Worm (Caenorhabditis elegans) whole organism, L4 larva: ENCODE data around the gene dhcr-7.

Experiments
- D1046.2 ChIP-seq: fragments of 200-800 bp; sonication (Bioruptor generic); IDR thresholded peaks from 2 replicates; pipeline ENCODE4 v1.3.6; 2022; ENCODE audit warnings: missing genetic modification characterization, missing compliant biosample characterization
- F44E2.7 ChIP-seq: fragments of 200-800 bp; sonication (Bioruptor generic); IDR thresholded peaks from 2 replicates; pipeline ENCODE4 v2.1.2; 2022; ENCODE audit warnings: missing genetic modification characterization, missing compliant biosample characterization
- F49E8.2 ChIP-seq: sonication (generic microtip); optimal IDR thresholded peaks from 2 replicates; lab custom pipeline; 2016; ENCODE audit warnings: missing compliant biosample characterization, mild to moderate bottlenecking, missing genetic modification characterization, borderline replicate concordance
- T20F7.1 ChIP-seq: fragments of 200-800 bp; sonication (Bioruptor generic); optimal IDR thresholded peaks from 2 replicates; lab custom pipeline; 2018; ENCODE audit warnings: mild to moderate bottlenecking, missing genetic modification characterization, missing compliant biosample characterization
- T26A8.4 ChIP-seq: fragments of 200-800 bp; sonication (Bioruptor generic); IDR thresholded peaks from 2 replicates; pipeline ENCODE4 v1.3.6; 2022; ENCODE audit warnings: missing genetic modification characterization, missing compliant biosample characterization
- Y48G9A.11 ChIP-seq: fragments of 200-800 bp; sonication (Bioruptor generic); IDR thresholded peaks from 2 replicates; pipeline ENCODE4 v1.3.6; 2022; ENCODE audit warnings: missing genetic modification reagents, missing genetic modification characterization, missing compliant biosample characterization
- Y75B8A.6 ChIP-seq: fragments of 200-800 bp; sonication (Bioruptor generic); IDR thresholded peaks from 2 replicates; pipeline ENCODE4 v1.3.6; 2022; ENCODE audit warnings: missing genetic modification reagents, missing genetic modification characterization, missing compliant biosample characterization
- aha-1 ChIP-seq: fragments of 150-350 bp; peaks from one replicate; lab custom pipeline; 2014; ENCODE audit warnings: missing biosample characterization, missing genetic modification characterization
- arid-1 ChIP-seq: fragments of 200-800 bp; sonication (Bioruptor generic); conservative IDR thresholded peaks from 2 replicates; pipeline ENCODE4 v1.3.6; 2022; ENCODE audit warnings: missing genetic modification reagents, missing genetic modification characterization, missing compliant biosample characterization
- ceh-20 ChIP-seq: fragments of 200-800 bp; sonication (Bioruptor generic); IDR thresholded peaks from 2 replicates; pipeline ENCODE4 v1.3.6; 2022; ENCODE audit warnings: missing genetic modification reagents, missing genetic modification characterization, missing compliant biosample characterization
- ceh-28 ChIP-seq: fragments of 150-350 bp; optimal IDR thresholded peaks from 2 replicates; lab custom pipeline; 2014; ENCODE audit warnings: missing biosample characterization, missing genetic modification reagents, missing genetic modification characterization
- ctbp-1 ChIP-seq: fragments of 200-800 bp; sonication (Bioruptor generic); IDR thresholded peaks from 2 replicates; pipeline ENCODE4 v1.3.6; 2022; ENCODE audit warnings: missing genetic modification reagents, missing genetic modification characterization, missing compliant biosample characterization
- daf-16 ChIP-seq, 3 experiments: sonication (generic microtip); optimal IDR thresholded peaks; 2 replicates each; lab custom pipeline; 2016 to 2017; ENCODE audit warnings: missing genetic modification characterization in 3 of 3, missing genetic modification reagents in 3 of 3, mild to moderate bottlenecking in 2 of 3, missing compliant biosample characterization in 2 of 3, missing biosample characterization in 1 of 3, moderate library complexity in 1 of 3
- dmd-6 ChIP-seq: fragments of 200-800 bp; sonication (Bioruptor generic); IDR thresholded peaks from 2 replicates; pipeline ENCODE4 v1.3.6; 2022; ENCODE audit warnings: missing genetic modification reagents, missing genetic modification characterization, missing compliant biosample characterization
- dmd-8 ChIP-seq: fragments of 200-800 bp; sonication (Bioruptor generic); IDR thresholded peaks from 2 replicates; pipeline ENCODE4 v1.3.6; 2022; ENCODE audit warnings: missing genetic modification characterization, missing compliant biosample characterization
- dpl-1 ChIP-seq: fragments of 150-350 bp; optimal IDR thresholded peaks from 2 replicates; lab custom pipeline; 2014; ENCODE audit warnings: missing biosample characterization, missing genetic modification reagents, missing genetic modification characterization
- dve-1 ChIP-seq: sonication (generic microtip); optimal IDR thresholded peaks from 2 replicates; lab custom pipeline; 2017; ENCODE audit warnings: antibody characterized with exemption, mild to moderate bottlenecking, missing genetic modification characterization, missing compliant biosample characterization; ENCODE audit not compliant: insufficient read depth
- gei-8 ChIP-seq: fragments of 200-800 bp; sonication (Bioruptor generic); optimal IDR thresholded peaks from 2 replicates; lab custom pipeline; 2018; ENCODE audit warnings: mild to moderate bottlenecking, missing genetic modification characterization, missing compliant biosample characterization
- hlh-11 ChIP-seq: fragments of 200-800 bp; sonication (Bioruptor generic); optimal IDR thresholded peaks from 2 replicates; lab custom pipeline; 2018; ENCODE audit warnings: mild to moderate bottlenecking, missing genetic modification characterization, missing compliant biosample characterization
- lin-38 ChIP-seq: fragments of 200-800 bp; sonication (Bioruptor generic); IDR thresholded peaks from 2 replicates; pipeline ENCODE4 v1.3.6; 2022; ENCODE audit warnings: missing genetic modification reagents, missing genetic modification characterization, missing compliant biosample characterization
- madf-5 ChIP-seq, 2 experiments: fragments of 200-800 bp; sonication (Bioruptor generic); IDR thresholded peaks; 2 replicates each; pipeline ENCODE4 v1.3.6; 2022; ENCODE audit warnings: missing compliant biosample characterization in 2 of 2, missing genetic modification characterization in 2 of 2
- madf-9 ChIP-seq: fragments of 200-800 bp; sonication (Bioruptor generic); conservative IDR thresholded peaks from 2 replicates; pipeline ENCODE4 v1.3.6; 2022; ENCODE audit warnings: missing genetic modification reagents, missing genetic modification characterization, missing compliant biosample characterization
- mdl-1 ChIP-seq, 2 experiments: fragments of 150-350 bp in 1 of 2; sonication (generic microtip) in 1 of 2; optimal IDR thresholded peaks; 2 replicates each; lab custom pipeline; 2014 to 2017; ENCODE audit warnings: missing biosample characterization in 2 of 2, missing genetic modification characterization in 2 of 2
- mdt-29 ChIP-seq: fragments of 200-800 bp; sonication (Bioruptor generic); IDR thresholded peaks from 2 replicates; pipeline ENCODE4 v1.3.6; 2022; ENCODE audit warnings: missing genetic modification reagents, missing genetic modification characterization, missing compliant biosample characterization
- mxl-2 ChIP-seq: fragments of 200-800 bp; sonication (Bioruptor generic); conservative IDR thresholded peaks from 2 replicates; pipeline ENCODE4 v1.3.6; 2022; ENCODE audit warnings: missing genetic modification reagents, missing genetic modification characterization, missing compliant biosample characterization
- nhr-102 ChIP-seq: sonication (generic microtip); optimal IDR thresholded peaks from 2 replicates; lab custom pipeline; 2016; ENCODE audit warnings: mild to moderate bottlenecking, missing genetic modification characterization, moderate library complexity, missing compliant biosample characterization
- nhr-237 ChIP-seq: sonication (generic microtip); optimal IDR thresholded peaks from 2 replicates; lab custom pipeline; 2017; ENCODE audit warnings: missing biosample characterization, missing genetic modification characterization
- nhr-28 ChIP-seq: fragments of 150-350 bp; optimal IDR thresholded peaks from 2 replicates; lab custom pipeline; 2014; ENCODE audit warnings: missing biosample characterization, missing genetic modification characterization
- nhr-48 ChIP-seq: sonication (generic microtip); optimal IDR thresholded peaks from 2 replicates; lab custom pipeline; 2016; ENCODE audit warnings: mild to moderate bottlenecking, missing genetic modification characterization, missing compliant biosample characterization
- nhr-77 ChIP-seq: fragments of 150-350 bp; optimal IDR thresholded peaks from 2 replicates; lab custom pipeline; 2014; ENCODE audit warnings: missing biosample characterization, missing genetic modification characterization
- pqm-1 ChIP-seq: sonication (generic microtip); optimal IDR thresholded peaks from 2 replicates; lab custom pipeline; 2017; ENCODE audit warnings: missing biosample characterization, missing genetic modification characterization
- rbr-2 ChIP-seq: sonication (generic microtip); optimal IDR thresholded peaks from 2 replicates; lab custom pipeline; 2016; ENCODE audit warnings: missing genotype, missing genetic modification characterization, missing compliant biosample characterization
- saeg-2 ChIP-seq: fragments of 200-800 bp; sonication (Bioruptor generic); IDR thresholded peaks from 2 replicates; pipeline ENCODE4 v1.3.6; 2022; ENCODE audit warnings: missing genetic modification reagents, missing genetic modification characterization, missing compliant biosample characterization
- tra-1 ChIP-seq: fragments of 200-800 bp; sonication (Bioruptor generic); IDR thresholded peaks from 2 replicates; pipeline ENCODE4 v1.3.6; 2022; ENCODE audit warnings: missing genetic modification reagents, missing genetic modification characterization, missing compliant biosample characterization
- unc-62 ChIP-seq, 3 experiments: fragments of 150-350 bp in 1 of 3; sonication (generic microtip); optimal IDR thresholded peaks in 2 of 3; peaks in 1 of 3; 1 replicate in 1 of 3; 2 replicates in 2 of 3; lab custom pipeline; 2014 to 2017; ENCODE audit warnings: missing biosample characterization in 3 of 3, missing genetic modification characterization in 3 of 3, missing genetic modification reagents in 3 of 3, missing genotype in 1 of 3
- zfp-3 ChIP-seq: fragments of 200-800 bp; sonication (Bioruptor generic); conservative IDR thresholded peaks from 2 replicates; pipeline ENCODE4 v1.3.6; 2022; ENCODE audit warnings: missing genetic modification reagents, missing genetic modification characterization, missing compliant biosample characterization
- zip-2 ChIP-seq: fragments of 150-350 bp; optimal IDR thresholded peaks from 2 replicates; lab custom pipeline; 2014; ENCODE audit warnings: missing biosample characterization, missing genetic modification characterization
- ztf-7 ChIP-seq: fragments of 150-350 bp; optimal IDR thresholded peaks from 2 replicates; lab custom pipeline; 2014; ENCODE audit warnings: missing biosample characterization, missing genetic modification characterization

Gene dhcr-7

DNA sequence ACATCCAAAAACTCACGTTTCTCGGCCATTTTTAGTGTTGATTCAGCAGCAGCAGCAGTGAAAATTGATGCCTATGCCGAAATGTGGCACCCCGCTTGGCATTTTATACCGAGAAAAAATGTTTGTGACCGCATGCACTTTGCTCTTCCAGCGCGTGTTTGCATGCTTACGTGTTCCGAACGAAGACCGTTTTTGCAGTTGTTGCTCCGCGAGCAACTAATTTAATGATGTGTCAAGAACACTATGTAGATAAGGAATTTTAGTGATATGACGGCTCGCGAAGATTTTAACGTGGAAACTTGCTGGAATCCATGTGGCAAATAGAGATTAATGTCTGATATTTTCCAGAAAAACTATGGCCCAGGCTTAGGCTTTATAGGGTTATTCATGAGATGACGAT, 13.8 kb upstream of the dhcr-7 start, which contains the start of gene dct-16 (continued):
- peak; percentile 26 for TF ChIP-seq gei-8
- no peak for TF ChIP-seq T20F7.1
- no peak for TF ChIP-seq dpl-1
- no peak for TF ChIP-seq rbr-2 (tag; lab: Kevin White, UChicago)
- TF ChIP-seq nhr-77 (tag; lab: Kevin White, UChicago) = no peak
- peak; percentile 63 for TF ChIP-seq nhr-28 (tag; lab: Kevin White, UChicago)
- no peak for TF ChIP-seq zip-2 (tag; lab: Kevin White, UChicago)

DNA sequence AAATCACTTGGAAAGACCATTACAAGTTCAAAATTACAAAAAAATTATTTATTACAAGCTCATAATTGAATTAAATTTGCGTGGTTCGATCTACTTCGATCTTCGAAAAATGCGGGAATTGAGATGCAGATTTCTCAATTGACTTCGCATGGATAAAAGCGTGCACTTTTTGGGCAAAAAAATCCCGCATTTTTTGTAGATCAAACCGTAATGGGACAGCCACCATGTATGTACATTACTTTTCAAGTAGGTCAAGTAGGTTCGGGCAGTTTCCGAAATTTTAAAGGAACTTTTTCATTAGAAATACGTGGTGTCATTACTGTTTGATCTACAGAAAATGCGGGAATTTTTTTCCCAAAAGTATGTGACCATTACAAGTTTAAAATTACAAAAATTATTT, 12.4 kb upstream of the dhcr-7 start:
- TF ChIP-seq ceh-20 (GFP tag; lab: Robert Waterston, UW) = 0 out of 2 replicates have a peak, but pooled peaks have one; percentile 45
- peak; percentile 30; the same call in 1 of the 2 replicates for TF ChIP-seq Y75B8A.6 (GFP tag; lab: Robert Waterston, UW)
- TF ChIP-seq ztf-7 = no peak
- TF ChIP-seq ceh-28 = no peak
- peak; percentile 19 for TF ChIP-seq aha-1
- TF ChIP-seq pqm-1 (tag; lab: Kevin White, UChicago) = peak; percentile 30
- TF ChIP-seq T20F7.1 = peak; percentile 40
- TF ChIP-seq tra-1 = peak; percentile 25; the same call in 1 of the 2 replicates
- no peak for TF ChIP-seq nhr-28 (tag; lab: Kevin White, UChicago)
- peak; percentile 28 for TF ChIP-seq hlh-11 (tag; lab: Kevin White, UChicago)
- 0 out of 2 replicates have a peak, but pooled peaks have one; percentile 9 for TF ChIP-seq madf-9 (GFP tag; lab: Robert Waterston, UW)
- TF ChIP-seq ctbp-1 (GFP tag; lab: Robert Waterston, UW) = no peak
- TF ChIP-seq nhr-237 (tag; lab: Kevin White, UChicago) = no peak
- TF ChIP-seq nhr-48 (tag; lab: Kevin White, UChicago) = peak; percentile 16
- peak; percentile 47; the same call in 1 of the 2 replicates for TF ChIP-seq dmd-6
- peak; percentile 70 for TF ChIP-seq gei-8
- TF ChIP-seq arid-1 (GFP tag; lab: Robert Waterston, UW) = peak; percentile 41; the same call in 1 of the 2 replicates
- TF ChIP-seq nhr-102 (tag; lab: Kevin White, UChicago) = peak; percentile 50
- peak; percentile 26 for TF ChIP-seq dve-1 (tag; lab: Kevin White, UChicago)
- TF ChIP-seq zfp-3 = peak; percentile 94
- 0 out of 2 replicates have a peak, but pooled peaks have one; percentile 10 for TF ChIP-seq D1046.2 (GFP tag; lab: Robert Waterston, UW)
- no peak for TF ChIP-seq mdl-1 (tag; optimal IDR thresholded peaks at IDR 0.05; lab: Kevin White, UChicago)
- peak; percentile 68 for TF ChIP-seq Y48G9A.11 (GFP tag; lab: Robert Waterston, UW)
- peak in 1 of 2 experiments; percentile 23 for TF ChIP-seq daf-16 (GFP tag; optimal IDR thresholded peaks at IDR 0.05; lab: Kevin White, UChicago)
- peak; percentile 18 for TF ChIP-seq daf-16 (tag; optimal IDR thresholded peaks at IDR 0.05; lab: Kevin White, UChicago)
- peak; percentile 55 for TF ChIP-seq lin-38
- TF ChIP-seq T26A8.4 (GFP tag; lab: Robert Waterston, UW) = 0 out of 2 replicates have a peak, but pooled peaks have one; percentile 23
- TF ChIP-seq mxl-2 = 0 out of 2 replicates have a peak, but pooled peaks have one; percentile 19
- TF ChIP-seq mdt-29 (GFP tag; lab: Robert Waterston, UW) = peak; percentile 50; the same call in 1 of the 2 replicates
- TF ChIP-seq dmd-8 (GFP tag; lab: Robert Waterston, UW) = 0 out of 2 replicates have a peak, but pooled peaks have one; percentile 34
- TF ChIP-seq unc-62 (GFP tag; optimal IDR thresholded peaks at IDR 0.05 in 1 of 2; lab: Kevin White, UChicago) = peak in 1 of 2 experiments; percentile 32
- no peak for TF ChIP-seq unc-62 (tag; optimal IDR thresholded peaks at IDR 0.05; lab: Kevin White, UChicago)
- TF ChIP-seq madf-5 (GFP tag; IDR thresholded peaks at IDR 0.05; lab: Robert Waterston, UW) = no peak
- peak; percentile 57; the same call in 1 of the 2 replicates for TF ChIP-seq F44E2.7 (GFP tag; lab: Robert Waterston, UW)
- 0 out of 2 replicates have a peak, but pooled peaks have one; percentile 49 for TF ChIP-seq saeg-2 (GFP tag; lab: Robert Waterston, UW)
- TF ChIP-seq F49E8.2 (tag; lab: Kevin White, UChicago) = peak; percentile 0
